Worm (Caenorhabditis elegans) whole organism, L4 larva: ENCODE measurements around the gene srsx-7.

Source experiments
- F26F4.8 ChIP-seq: fragments of 200-800 bp; sonication (Bioruptor generic); conservative IDR thresholded peaks from 2 replicates; pipeline ENCODE4 v1.3.6; 2022; ENCODE audit warnings: missing genetic modification characterization, missing compliant biosample characterization
- F44E2.7 ChIP-seq: fragments of 200-800 bp; sonication (Bioruptor generic); IDR thresholded peaks from 2 replicates; pipeline ENCODE4 v2.1.2; 2022; ENCODE audit warnings: missing genetic modification characterization, missing compliant biosample characterization
- F49E8.2 ChIP-seq: sonication (generic microtip); optimal IDR thresholded peaks from 2 replicates; lab custom pipeline; 2016; ENCODE audit warnings: missing compliant biosample characterization, mild to moderate bottlenecking, missing genetic modification characterization, borderline replicate concordance
- T20F7.1 ChIP-seq: fragments of 200-800 bp; sonication (Bioruptor generic); optimal IDR thresholded peaks from 2 replicates; lab custom pipeline; 2018; ENCODE audit warnings: mild to moderate bottlenecking, missing genetic modification characterization, missing compliant biosample characterization
- T26A8.4 ChIP-seq: fragments of 200-800 bp; sonication (Bioruptor generic); IDR thresholded peaks from 2 replicates; pipeline ENCODE4 v1.3.6; 2022; ENCODE audit warnings: missing genetic modification characterization, missing compliant biosample characterization
- Y105C5A.15 ChIP-seq: fragments of 200-800 bp; sonication (Bioruptor generic); IDR thresholded peaks from 2 replicates; pipeline ENCODE4 v1.3.6; 2022; ENCODE audit warnings: missing genetic modification characterization, missing compliant biosample characterization
- Y75B8A.6 ChIP-seq: fragments of 200-800 bp; sonication (Bioruptor generic); IDR thresholded peaks from 2 replicates; pipeline ENCODE4 v1.3.6; 2022; ENCODE audit warnings: missing genetic modification reagents, missing genetic modification characterization, missing compliant biosample characterization
- ZK337.2 ChIP-seq: fragments of 200-800 bp; sonication (Bioruptor generic); IDR thresholded peaks from 2 replicates; pipeline ENCODE4 v1.3.6; 2022; ENCODE audit warnings: missing genetic modification reagents, missing genetic modification characterization, missing compliant biosample characterization
- ZK546.5 ChIP-seq, 2 experiments: sonication (generic microtip); optimal IDR thresholded peaks; 2 replicates each; lab custom pipeline; 2017; ENCODE audit warnings: missing biosample characterization in 2 of 2, missing genetic modification characterization in 2 of 2
- aha-1 ChIP-seq: fragments of 150-350 bp; peaks from one replicate; lab custom pipeline; 2014; ENCODE audit warnings: missing biosample characterization, missing genetic modification characterization
- aly-2 ChIP-seq: sonication (generic microtip); optimal IDR thresholded peaks from 2 replicates; lab custom pipeline; 2018; ENCODE audit warnings: missing biosample characterization, missing genetic modification characterization
- ama-1 ChIP-seq: fragments of 150-350 bp; optimal IDR thresholded peaks from 2 replicates; lab custom pipeline; 2014; ENCODE audit warnings: inconsistent platforms, mixed read lengths
- ceh-28 ChIP-seq: fragments of 150-350 bp; optimal IDR thresholded peaks from 2 replicates; lab custom pipeline; 2014; ENCODE audit warnings: missing biosample characterization, missing genetic modification reagents, missing genetic modification characterization
- ceh-62 ChIP-seq: sonication (generic microtip); optimal IDR thresholded peaks from 2 replicates; lab custom pipeline; 2017; ENCODE audit warnings: missing biosample characterization, missing genetic modification characterization
- ces-1 ChIP-seq: fragments of 150-350 bp; sonication (generic microtip); optimal IDR thresholded peaks from 4 replicates; lab custom pipeline; 2014; ENCODE audit warnings: missing biosample characterization, missing genetic modification reagents, missing genetic modification characterization
- daf-16 ChIP-seq, 3 experiments: sonication (generic microtip); optimal IDR thresholded peaks; 2 replicates each; lab custom pipeline; 2016 to 2017; ENCODE audit warnings: missing genetic modification characterization in 3 of 3, missing genetic modification reagents in 3 of 3, mild to moderate bottlenecking in 2 of 3, missing compliant biosample characterization in 2 of 3, missing biosample characterization in 1 of 3, moderate library complexity in 1 of 3
- daf-19 ChIP-seq: fragments of 200-800 bp; sonication (Bioruptor generic); conservative IDR thresholded peaks from 2 replicates; pipeline ENCODE4 v1.3.6; 2022; ENCODE audit warnings: missing genetic modification characterization, missing compliant biosample characterization
- dmd-9 ChIP-seq: fragments of 200-800 bp; sonication (Bioruptor generic); IDR thresholded peaks from 2 replicates; pipeline ENCODE4 v1.3.6; 2022; ENCODE audit warnings: missing genetic modification reagents, missing genetic modification characterization, missing compliant biosample characterization
- egl-27 ChIP-seq: sonication (generic microtip); optimal IDR thresholded peaks from 3 replicates; lab custom pipeline; 2017; ENCODE audit warnings: missing biosample characterization, missing genetic modification reagents, missing genetic modification characterization
- fos-1 ChIP-seq: fragments of 150-350 bp; optimal IDR thresholded peaks from 2 replicates; lab custom pipeline; 2014; ENCODE audit warnings: missing biosample characterization, missing genetic modification characterization
- gei-8 ChIP-seq: fragments of 200-800 bp; sonication (Bioruptor generic); optimal IDR thresholded peaks from 2 replicates; lab custom pipeline; 2018; ENCODE audit warnings: mild to moderate bottlenecking, missing genetic modification characterization, missing compliant biosample characterization
- hif-1 ChIP-seq, 2 experiments: sonication (generic microtip); optimal IDR thresholded peaks; 2 replicates each; lab custom pipeline; 2016 to 2017; ENCODE audit warnings: missing compliant biosample characterization in 2 of 2, missing genetic modification characterization in 2 of 2, missing genetic modification reagents in 2 of 2, missing genotype in 2 of 2, mild to moderate bottlenecking in 1 of 2
- hlh-30 ChIP-seq: sonication (generic microtip); optimal IDR thresholded peaks from 2 replicates; lab custom pipeline; 2017; ENCODE audit warnings: antibody characterized with exemption, mild to moderate bottlenecking, missing genetic modification characterization, missing compliant biosample characterization; ENCODE audit not compliant: insufficient read depth
- lim-7 ChIP-seq: fragments of 200-800 bp; sonication (Bioruptor generic); IDR thresholded peaks from 2 replicates; pipeline ENCODE4 v1.3.6; 2022; ENCODE audit warnings: missing genetic modification characterization, missing compliant biosample characterization
- lin-1 ChIP-seq: fragments of 200-800 bp; sonication (Bioruptor generic); IDR thresholded peaks from 2 replicates; pipeline ENCODE4 v1.3.6; 2022; ENCODE audit warnings: missing genetic modification reagents, missing genetic modification characterization, missing compliant biosample characterization
- lin-15B ChIP-seq: fragments of 150-350 bp; sonication (generic microtip); optimal IDR thresholded peaks from 3 replicates; lab custom pipeline; 2014; ENCODE audit warnings: missing biosample characterization, missing genetic modification characterization
- lin-39 ChIP-seq: fragments of 150-350 bp; optimal IDR thresholded peaks from 2 replicates; lab custom pipeline; 2014; ENCODE audit warnings: missing biosample characterization, missing genetic modification reagents, missing genetic modification characterization
- lsy-2 ChIP-seq, 2 experiments: fragments of 150-350 bp in 1 of 2; sonication (generic microtip) in 1 of 2; optimal IDR thresholded peaks; 2 replicates each; lab custom pipeline; 2014 to 2017; ENCODE audit warnings: missing biosample characterization in 2 of 2, missing genetic modification characterization in 2 of 2
- madf-9 ChIP-seq: fragments of 200-800 bp; sonication (Bioruptor generic); conservative IDR thresholded peaks from 2 replicates; pipeline ENCODE4 v1.3.6; 2022; ENCODE audit warnings: missing genetic modification reagents, missing genetic modification characterization, missing compliant biosample characterization
- mep-1 ChIP-seq: fragments of 150-350 bp; sonication (generic microtip); optimal IDR thresholded peaks from 3 replicates; lab custom pipeline; 2014; ENCODE audit warnings: missing biosample characterization, missing genetic modification characterization
- mxl-3 ChIP-seq: fragments of 200-800 bp; sonication (Bioruptor generic); optimal IDR thresholded peaks from 2 replicates; lab custom pipeline; 2018; ENCODE audit warnings: mild to moderate bottlenecking, missing genetic modification characterization, missing compliant biosample characterization
- nhr-237 ChIP-seq: sonication (generic microtip); optimal IDR thresholded peaks from 2 replicates; lab custom pipeline; 2017; ENCODE audit warnings: missing biosample characterization, missing genetic modification characterization
- nhr-25 ChIP-seq: sonication (generic microtip); optimal IDR thresholded peaks from 2 replicates; lab custom pipeline; 2017; ENCODE audit warnings: missing genetic modification characterization, mild to moderate bottlenecking, missing compliant biosample characterization, antibody characterized with exemption, moderate library complexity, borderline replicate concordance; ENCODE audit not compliant: insufficient read depth
- nhr-28 ChIP-seq: fragments of 150-350 bp; optimal IDR thresholded peaks from 2 replicates; lab custom pipeline; 2014; ENCODE audit warnings: missing biosample characterization, missing genetic modification characterization
- nhr-42 ChIP-seq: fragments of 200-800 bp; sonication (Bioruptor generic); IDR thresholded peaks from 2 replicates; pipeline ENCODE4 v1.3.6; 2022; ENCODE audit warnings: missing genetic modification characterization, missing compliant biosample characterization
- php-3 ChIP-seq: fragments of 200-800 bp; sonication (Bioruptor generic); IDR thresholded peaks from 2 replicates; pipeline ENCODE4 v1.3.6; 2022; ENCODE audit warnings: missing genetic modification reagents, missing genetic modification characterization, missing compliant biosample characterization
- saeg-2 ChIP-seq: fragments of 200-800 bp; sonication (Bioruptor generic); IDR thresholded peaks from 2 replicates; pipeline ENCODE4 v1.3.6; 2022; ENCODE audit warnings: missing genetic modification reagents, missing genetic modification characterization, missing compliant biosample characterization
- sdz-12 ChIP-seq: fragments of 200-800 bp; sonication (Bioruptor generic); optimal IDR thresholded peaks from 2 replicates; lab custom pipeline; 2018; ENCODE audit warnings: mild to moderate bottlenecking, missing genetic modification characterization, missing compliant biosample characterization
- set-16 ChIP-seq: fragments of 200-800 bp; sonication (Bioruptor generic); IDR thresholded peaks from 2 replicates; pipeline ENCODE4 v1.3.6; 2022; ENCODE audit warnings: missing genetic modification reagents, missing genetic modification characterization, missing compliant biosample characterization
- skn-1 ChIP-seq: fragments of 150-350 bp; optimal IDR thresholded peaks from 2 replicates; lab custom pipeline; 2014; ENCODE audit warnings: missing biosample characterization, missing genetic modification characterization
- unc-39 ChIP-seq: sonication (generic microtip); optimal IDR thresholded peaks from 2 replicates; lab custom pipeline; 2017; ENCODE audit warnings: missing biosample characterization, missing genetic modification characterization
- unc-62 ChIP-seq, 3 experiments: fragments of 150-350 bp in 1 of 3; sonication (generic microtip); optimal IDR thresholded peaks in 2 of 3; peaks in 1 of 3; 1 replicate in 1 of 3; 2 replicates in 2 of 3; lab custom pipeline; 2014 to 2017; ENCODE audit warnings: missing biosample characterization in 3 of 3, missing genetic modification characterization in 3 of 3, missing genetic modification reagents in 3 of 3, missing genotype in 1 of 3
- zip-2 ChIP-seq: fragments of 150-350 bp; optimal IDR thresholded peaks from 2 replicates; lab custom pipeline; 2014; ENCODE audit warnings: missing biosample characterization, missing genetic modification characterization

Gene srsx-7

ce11 chrV:7925483-7925882, at the start of gene srsx-7:
TSS of gene srsx-7 (plus strand) at chrV:7925783.
- no peak for TF ChIP-seq nhr-42 (GFP tag; lab: Robert Waterston, UW)
- TF ChIP-seq T20F7.1 (GFP tag; lab: Kevin White, UChicago) = no peak
- TF ChIP-seq ceh-28 (tag; lab: Kevin White, UChicago) = no peak
- TF ChIP-seq nhr-25 (tag; lab: Kevin White, UChicago) = no peak

- TF ChIP-seq saeg-2 (GFP tag; lab: Robert Waterston, UW) (no peak), ceh-62 (tag; lab: Kevin White, UChicago) (no peak), egl-27 (no peak), hlh-30 (tag; lab: Kevin White, UChicago) (no peak), daf-16 (GFP tag; optimal IDR thresholded peaks at IDR 0.05; lab: Kevin White, UChicago) (no peak), daf-16 (tag; optimal IDR thresholded peaks at IDR 0.05; lab: Kevin White, UChicago) (peak; percentile 90), set-16 (GFP tag; lab: Robert Waterston, UW) (no peak), daf-19 (GFP tag; lab: Robert Waterston, UW) (no peak), F49E8.2 (tag; lab: Kevin White, UChicago) (no peak), F26F4.8 (GFP tag; lab: Robert Waterston, UW) (no peak), fos-1 (tag; lab: Kevin White, UChicago) (no peak), unc-39 (tag; lab: Kevin White, UChicago) (no peak), zip-2 (tag; lab: Kevin White, UChicago) (no peak), nhr-28 (peak; percentile 15), mxl-3 (GFP tag; lab: Kevin White, UChicago) (no peak), php-3 (no peak), unc-62 (GFP tag; optimal IDR thresholded peaks at IDR 0.05 in 1 of 2; lab: Kevin White, UChicago) (peak in 1 of 2 experiments; percentile 2), unc-62 (tag; optimal IDR thresholded peaks at IDR 0.05; lab: Kevin White, UChicago) (no peak), ZK337.2 (no peak), aly-2 (tag; lab: Kevin White, UChicago) (no peak), ama-1 (lab: Kevin White, UChicago) (no peak), gei-8 (GFP tag; lab: Kevin White, UChicago) (no peak), mep-1 (tag; lab: Kevin White, UChicago) (peak; percentile 4), lin-39 (tag; lab: Kevin White, UChicago) (no peak), lin-1 (GFP tag; lab: Robert Waterston, UW) (no peak), F44E2.7 (GFP tag; lab: Robert Waterston, UW) (no peak), nhr-25 (tag; lab: Kevin White, UChicago) (no peak), T20F7.1 (GFP tag; lab: Kevin White, UChicago) (no peak), skn-1 (tag; lab: Kevin White, UChicago) (no peak), dmd-9 (GFP tag; lab: Robert Waterston, UW) (no peak), madf-9 (GFP tag; lab: Robert Waterston, UW) (no peak), lin-15B (tag; lab: Kevin White, UChicago) (no peak), sdz-12 (GFP tag; lab: Kevin White, UChicago) (no peak), T26A8.4 (no peak), nhr-237 (no peak), aha-1 (no peak), hif-1 (tag; optimal IDR thresholded peaks at IDR 0.05; lab: Kevin White, UChicago) (no peak), lim-7 (GFP tag; lab: Robert Waterston, UW) (no peak), Y105C5A.15 (no peak), Y75B8A.6 (no peak), ces-1 (GFP tag; lab: Kevin White, UChicago) (no peak), ZK546.5 (tag; optimal IDR thresholded peaks at IDR 0.05; lab: Kevin White, UChicago) (no peak), lsy-2 (tag; optimal IDR thresholded peaks at IDR 0.05; lab: Kevin White, UChicago) (peak in 1 of 2 experiments; percentile 24)
These were observed 48.6 kb upstream of the srsx-7 start, which contains the start of gene F40A3.3 for ce11 chrV:7876881-7877475. TSS of gene F40A3.3 (plus strand) at chrV:7877444.
